Worm (Caenorhabditis elegans) whole organism, L4/young adult: Measurements from ENCODE around the gene ace-4.

Source experiments
- dao-5 ChIP-seq: sonication (generic microtip); optimal IDR thresholded peaks from 2 replicates; lab custom pipeline; 2016; ENCODE audit warnings: missing genotype, missing genetic modification characterization, moderate library complexity, missing compliant biosample characterization
- him-1 ChIP-seq: sonication (generic microtip); optimal IDR thresholded peaks from 2 replicates; lab custom pipeline; 2016; ENCODE audit warnings: missing genotype, missing genetic modification reagents, missing genetic modification characterization, missing compliant biosample characterization

DNA sequence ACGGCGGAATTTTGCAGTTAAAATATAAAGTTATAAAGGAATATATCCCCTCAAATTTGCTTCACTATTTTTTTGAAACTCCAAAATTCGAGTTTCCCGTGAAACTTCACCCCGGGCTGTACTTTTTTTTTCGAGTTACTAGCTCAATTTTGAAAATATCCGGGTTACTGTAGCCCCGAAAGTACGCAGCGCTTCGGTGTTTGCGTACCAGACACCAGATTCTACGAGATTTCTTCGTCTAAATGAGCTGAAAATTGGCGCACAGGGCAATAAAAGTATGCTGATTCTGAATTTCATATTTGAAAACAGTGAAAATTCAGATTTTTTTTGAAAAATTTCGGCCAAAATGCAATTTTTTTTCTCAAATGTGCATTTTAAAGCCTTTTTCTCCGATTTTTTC is 33.1 kb downstream of the ace-4 start:
- TF ChIP-seq dao-5 (tag; lab: Kevin White, UChicago) (no peak), him-1 (no peak)
